Worm (Caenorhabditis elegans) whole organism, mixed stage, embryonic: ENCODE results near the gene F41H10.2.

ENCODE experiments used
- flh-1 ChIP-seq: fragments of 200-800 bp; sonication (Bioruptor generic); optimal IDR thresholded peaks from 2 replicates; lab custom pipeline; 2018; ENCODE audit warnings: mild to moderate bottlenecking, missing genetic modification characterization, moderate library complexity, missing compliant biosample characterization
- lin-13 ChIP-seq: fragments of 150-350 bp; optimal IDR thresholded peaks from 2 replicates; lab custom pipeline; 2014; ENCODE audit warnings: missing biosample characterization, missing genetic modification characterization
- lin-32 ChIP-seq: fragments of 200-800 bp; sonication (Bioruptor generic); optimal IDR thresholded peaks from 2 replicates; lab custom pipeline; 2018; ENCODE audit warnings: mild to moderate bottlenecking, missing genetic modification characterization, missing compliant biosample characterization
- pha-4 ChIP-seq: fragments of 150-350 bp; optimal IDR thresholded peaks from 2 replicates; lab custom pipeline; 2018; ENCODE audit warnings: missing biosample characterization, missing genetic modification reagents, missing genetic modification characterization
- sptf-1 ChIP-seq: sonication (generic microtip); optimal IDR thresholded peaks from 2 replicates; lab custom pipeline; 2017; ENCODE audit warnings: mild to moderate bottlenecking, missing genetic modification characterization, moderate library complexity, missing compliant biosample characterization

- TF ChIP-seq lin-32 (GFP tag; lab: Kevin White, UChicago) = no peak
- no peak for TF ChIP-seq lin-13 (tag; lab: Kevin White, UChicago)
- no peak for TF ChIP-seq sptf-1 (tag; lab: Kevin White, UChicago)
- TF ChIP-seq pha-4 (tag; lab: Kevin White, UChicago) = no peak
- no peak for TF ChIP-seq flh-1 (GFP tag; lab: Kevin White, UChicago)
Measured at ce11 chrIV:5333484-5333883, 48.0 kb upstream of the F41H10.2 start.
